Fruit fly (Drosophila melanogaster) whole organism, embryonic: ENCODE results near the gene Smvt.

ENCODE experiments used
- B-H2 ChIP-seq: fragments of 200-800 bp; sonication (Bioruptor generic); optimal IDR thresholded peaks from 2 replicates; lab custom pipeline; 2018; ENCODE audit warnings: missing biosample characterization, mild to moderate bottlenecking, missing genetic modification characterization
- BtbVII ChIP-seq: fragments of 200-800 bp; sonication (Bioruptor generic); optimal IDR thresholded peaks from 3 replicates; lab custom pipeline; 2017; ENCODE audit warnings: missing biosample characterization, mild to moderate bottlenecking, missing genetic modification characterization
- CG10565 ChIP-seq: fragments of 200-800 bp; sonication (Bioruptor generic); optimal IDR thresholded peaks from 3 replicates; lab custom pipeline; 2016; ENCODE audit warnings: missing biosample characterization, mild to moderate bottlenecking, missing genetic modification characterization
- CG11696 ChIP-seq: fragments of 200-800 bp; sonication (Bioruptor generic); IDR thresholded peaks from 2 replicates; pipeline ENCODE4 v1.3.6; 2022; ENCODE audit warnings: missing biosample characterization, missing genetic modification characterization
- CG12071 ChIP-seq: fragments of 200-800 bp; sonication (Bioruptor generic); optimal IDR thresholded peaks from 3 replicates; lab custom pipeline; 2018; ENCODE audit warnings: missing biosample characterization, mild to moderate bottlenecking, missing genetic modification characterization
- CG13296 ChIP-seq: fragments of 200-800 bp; sonication (Bioruptor generic); optimal IDR thresholded peaks from 3 replicates; lab custom pipeline; 2018; ENCODE audit warnings: missing biosample characterization, mild to moderate bottlenecking, missing genetic modification characterization
- CG14860 ChIP-seq: fragments of 200-800 bp; sonication (Bioruptor generic); IDR thresholded peaks from 3 replicates; pipeline ENCODE4 v1.3.6; 2022; ENCODE audit warnings: missing biosample characterization, missing genetic modification characterization; ENCODE audit not compliant: partially characterized antibody
- CG15011 ChIP-seq: fragments of 200-800 bp; sonication (Bioruptor generic); optimal IDR thresholded peaks from 3 replicates; lab custom pipeline; 2018; ENCODE audit warnings: missing biosample characterization, mild to moderate bottlenecking, missing genetic modification characterization
- CG15073 ChIP-seq: fragments of 200-800 bp; sonication (Bioruptor generic); optimal IDR thresholded peaks from 2 replicates; lab custom pipeline; 2016; ENCODE audit warnings: missing biosample characterization, missing genetic modification characterization
- CG1603 ChIP-seq: fragments of 200-800 bp; sonication (Bioruptor generic); optimal IDR thresholded peaks from 2 replicates; lab custom pipeline; 2019; ENCODE audit warnings: missing biosample characterization, mild to moderate bottlenecking, missing genetic modification characterization, moderate library complexity
- CG17328 ChIP-seq: fragments of 200-800 bp; sonication (Bioruptor generic); IDR thresholded peaks from 2 replicates; pipeline ENCODE4 v1.3.6; 2022; ENCODE audit warnings: missing biosample characterization, missing genetic modification characterization
- CG17829 ChIP-seq: fragments of 200-800 bp; optimal IDR thresholded peaks from 2 replicates; lab custom pipeline; 2019; ENCODE audit warnings: missing biosample characterization, mild to moderate bottlenecking, missing genetic modification characterization, moderate library complexity
- CG18599 ChIP-seq: fragments of 200-800 bp; sonication (Bioruptor generic); optimal IDR thresholded peaks from 3 replicates; lab custom pipeline; 2017; ENCODE audit warnings: missing biosample characterization, missing genetic modification characterization, mild to moderate bottlenecking, moderate library complexity, missing genetic modification reagents
- CG31388 ChIP-seq: fragments of 200-800 bp; sonication (Bioruptor generic); optimal IDR thresholded peaks from 2 replicates; lab custom pipeline; 2016; ENCODE audit warnings: missing biosample characterization, missing genetic modification characterization
- CG33557 ChIP-seq: fragments of 200-800 bp; sonication (Bioruptor generic); optimal IDR thresholded peaks from 2 replicates; lab custom pipeline; 2019; ENCODE audit warnings: missing biosample characterization, mild to moderate bottlenecking, missing genetic modification characterization, moderate library complexity
- CG3726 ChIP-seq: fragments of 200-800 bp; sonication (Bioruptor generic); IDR thresholded peaks from 3 replicates; pipeline ENCODE4, ENCODE4 v1.3.6; 2022; ENCODE audit warnings: missing biosample characterization, missing genetic modification characterization
- CG4730 ChIP-seq: fragments of 200-800 bp; sonication (Bioruptor generic); IDR thresholded peaks from 2 replicates; pipeline ENCODE4 v1.3.6; 2022; ENCODE audit warnings: missing biosample characterization, missing genetic modification characterization
- CG5245 ChIP-seq: fragments of 200-800 bp; sonication (Bioruptor generic); optimal IDR thresholded peaks from 3 replicates; lab custom pipeline; 2016; ENCODE audit warnings: missing biosample characterization, missing genetic modification characterization
- CG6254 ChIP-seq: fragments of 200-800 bp; sonication (Bioruptor generic); optimal IDR thresholded peaks from 3 replicates; lab custom pipeline; 2017; ENCODE audit warnings: mild to moderate bottlenecking, missing biosample characterization, missing genetic modification reagents, missing genetic modification characterization
- CG6791 ChIP-seq: fragments of 200-800 bp; sonication (Bioruptor generic); IDR thresholded peaks from 3 replicates; pipeline ENCODE4 v1.3.6; 2022; ENCODE audit warnings: missing biosample characterization, missing genetic modification characterization; ENCODE audit not compliant: partially characterized antibody
- CG7745 ChIP-seq: fragments of 200-800 bp; sonication (Bioruptor generic); optimal IDR thresholded peaks from 2 replicates; lab custom pipeline; 2018; ENCODE audit warnings: missing biosample characterization, mild to moderate bottlenecking, missing genetic modification characterization, moderate library complexity
- CG7786 ChIP-seq: fragments of 200-800 bp; sonication (Bioruptor generic); optimal IDR thresholded peaks from 2 replicates; lab custom pipeline; 2016; ENCODE audit warnings: missing biosample characterization, missing genetic modification characterization
- CG7987 ChIP-seq: fragments of 200-800 bp; sonication (Bioruptor generic); optimal IDR thresholded peaks from 2 replicates; lab custom pipeline; 2018; ENCODE audit warnings: missing biosample characterization, mild to moderate bottlenecking, missing genetic modification characterization, moderate library complexity
- CG8281 ChIP-seq: fragments of 200-800 bp; sonication (Bioruptor generic); optimal IDR thresholded peaks from 2 replicates; lab custom pipeline; 2018; ENCODE audit warnings: missing biosample characterization, mild to moderate bottlenecking, missing genetic modification characterization, moderate library complexity
- CG9876 ChIP-seq: fragments of 200-800 bp; sonication (Bioruptor generic); optimal IDR thresholded peaks from 2 replicates; lab custom pipeline; 2016; ENCODE audit warnings: missing biosample characterization, missing genetic modification characterization
- H15 ChIP-seq: fragments of 200-800 bp; sonication (Bioruptor generic); IDR thresholded peaks from 3 replicates; pipeline ENCODE4 v1.3.6; 2022; ENCODE audit warnings: missing biosample characterization, missing genetic modification characterization
- Hey ChIP-seq: fragments of 200-800 bp; sonication (Bioruptor generic); optimal IDR thresholded peaks from 3 replicates; lab custom pipeline; 2018; ENCODE audit warnings: missing biosample characterization, mild to moderate bottlenecking, missing genetic modification characterization
- HmgD ChIP-seq: fragments of 200-800 bp; sonication (Bioruptor generic); optimal IDR thresholded peaks from 3 replicates; lab custom pipeline; 2016; ENCODE audit warnings: missing biosample characterization, missing genetic modification characterization
- Mes4 ChIP-seq: fragments of 200-800 bp; sonication (Bioruptor generic); optimal IDR thresholded peaks from 2 replicates; lab custom pipeline; 2016; ENCODE audit warnings: missing biosample characterization, missing genetic modification characterization
- Mrtf ChIP-seq: fragments of 200-800 bp; sonication (Bioruptor generic); IDR thresholded peaks from 3 replicates; pipeline ENCODE4 v1.3.6; 2022; ENCODE audit warnings: missing biosample characterization, missing genetic modification characterization
- Neu2 ChIP-seq: fragments of 200-800 bp; sonication (Bioruptor generic); optimal IDR thresholded peaks from 3 replicates; lab custom pipeline; 2016; ENCODE audit warnings: missing biosample characterization, missing genetic modification characterization, borderline replicate concordance
- Ravus ChIP-seq: fragments of 200-800 bp; sonication (Bioruptor generic); IDR thresholded peaks from 2 replicates; pipeline ENCODE4 v1.3.6; 2022; ENCODE audit warnings: missing biosample characterization, missing genetic modification characterization
- ato ChIP-seq: fragments of 200-800 bp; sonication (Bioruptor generic); IDR thresholded peaks from 2 replicates; pipeline ENCODE4 v1.3.6; 2022; ENCODE audit warnings: missing biosample characterization, missing genetic modification characterization; ENCODE audit not compliant: partially characterized antibody
- br ChIP-seq: fragments of >200 bp; optimal IDR thresholded peaks from 2 replicates; lab custom pipeline; 2017
- cad ChIP-seq: fragments of >200 bp; optimal IDR thresholded peaks from 2 replicates; lab custom pipeline; 2017; ENCODE audit warnings: missing biosample characterization, missing genetic modification characterization
- crol ChIP-seq: fragments of 200-800 bp; sonication (Bioruptor generic); IDR thresholded peaks from 2 replicates; pipeline ENCODE4 v1.3.6; 2022; ENCODE audit warnings: missing biosample characterization, missing genetic modification characterization
- dpn ChIP-seq, 2 experiments: fragments of 200-800 bp; sonication (Bioruptor generic); optimal IDR thresholded peaks; 3 replicates each; lab custom pipeline; 2016; ENCODE audit warnings: missing biosample characterization in 2 of 2, missing genetic modification characterization in 2 of 2
- fd3F ChIP-seq: fragments of 200-800 bp; sonication (Bioruptor generic); optimal IDR thresholded peaks from 2 replicates; lab custom pipeline; 2018; ENCODE audit warnings: missing biosample characterization, mild to moderate bottlenecking, missing genetic modification characterization, moderate library complexity
- gem ChIP-seq: fragments of 200-800 bp; sonication (Bioruptor generic); optimal IDR thresholded peaks from 2 replicates; lab custom pipeline; 2019; ENCODE audit warnings: missing biosample characterization, mild to moderate bottlenecking, missing genetic modification characterization, moderate library complexity
- her ChIP-seq: fragments of 200-800 bp; sonication (Bioruptor generic); optimal IDR thresholded peaks from 2 replicates; lab custom pipeline; 2016; ENCODE audit warnings: missing biosample characterization, missing genetic modification characterization
- insv ChIP-seq, 2 experiments: fragments of 200-800 bp; sonication (Bioruptor generic); optimal IDR thresholded peaks; 3 replicates each; lab custom pipeline; 2016 to 2018; ENCODE audit warnings: missing biosample characterization in 2 of 2, missing genetic modification characterization in 2 of 2
- pros ChIP-seq: fragments of 200-800 bp; sonication (Bioruptor generic); optimal IDR thresholded peaks from 3 replicates; lab custom pipeline; 2019; ENCODE audit warnings: missing biosample characterization, mild to moderate bottlenecking, missing genetic modification characterization, moderate library complexity
- ro ChIP-seq: fragments of 200-800 bp; sonication (Bioruptor generic); IDR thresholded peaks from 2 replicates; pipeline ENCODE4 v1.3.6; 2022; ENCODE audit warnings: missing biosample characterization, missing genetic modification characterization
- scrt ChIP-seq: fragments of 200-800 bp; sonication (Bioruptor generic); optimal IDR thresholded peaks from 2 replicates; lab custom pipeline; 2018; ENCODE audit warnings: missing biosample characterization, mild to moderate bottlenecking, missing genetic modification characterization, moderate library complexity
- ssp ChIP-seq: fragments of 200-800 bp; sonication (Bioruptor generic); IDR thresholded peaks from 2 replicates; pipeline ENCODE4 v1.3.6; 2022; ENCODE audit warnings: missing biosample characterization, missing genetic modification characterization
- tin ChIP-seq: fragments of 200-800 bp; sonication (Bioruptor generic); optimal IDR thresholded peaks from 3 replicates; lab custom pipeline; 2016; ENCODE audit warnings: missing biosample characterization, missing genetic modification characterization
- toy ChIP-seq: fragments of 200-800 bp; sonication (Bioruptor generic); IDR thresholded peaks from 2 replicates; pipeline ENCODE4 v1.3.6; 2022; ENCODE audit warnings: missing biosample characterization, missing genetic modification characterization
- tup ChIP-seq: fragments of 200-800 bp; sonication (Bioruptor generic); optimal IDR thresholded peaks from 2 replicates; lab custom pipeline; 2016; ENCODE audit warnings: missing biosample characterization, mild to moderate bottlenecking, missing genetic modification characterization, moderate library complexity
- vfl ChIP-seq: fragments of 200-800 bp; sonication (Bioruptor generic); optimal IDR thresholded peaks from 2 replicates; lab custom pipeline; 2016; ENCODE audit warnings: missing biosample characterization, missing genetic modification characterization
- zen2 ChIP-seq: fragments of 200-800 bp; sonication (Bioruptor generic); IDR thresholded peaks from 3 replicates; pipeline ENCODE4 v1.3.6; 2022; ENCODE audit warnings: missing biosample characterization, missing genetic modification characterization; ENCODE audit not compliant: partially characterized antibody
- zf30C ChIP-seq: fragments of 200-800 bp; sonication (Bioruptor generic); optimal IDR thresholded peaks from 3 replicates; lab custom pipeline; 2018; ENCODE audit warnings: missing biosample characterization, mild to moderate bottlenecking, missing genetic modification characterization
- zfh2 ChIP-seq: fragments of 200-800 bp; sonication (Bioruptor generic); optimal IDR thresholded peaks from 2 replicates; lab custom pipeline; 2016; ENCODE audit warnings: missing biosample characterization, missing genetic modification characterization

Gene Smvt

dm6 chr3R:31712585-31712984 lies 48.8 kb downstream of the Smvt start (continued):
- TF ChIP-seq Mes4 (GFP tag; lab: Kevin White, UChicago) (no peak), CG18599 (no peak), HmgD (GFP tag; lab: Kevin White, UChicago) (no peak), her (GFP tag; lab: Kevin White, UChicago) (no peak), vfl (GFP tag; lab: Kevin White, UChicago) (no peak), CG8281 (no peak), CG17328 (GFP tag; lab: Robert Waterston, UW) (peak; percentile 30; the same call in 1 of the 2 replicates), toy (no peak), CG17829 (no peak), ssp (no peak), CG6791 (GFP tag; lab: Robert Waterston, UW) (0 out of 3 replicates have a peak, but pooled peaks have one; percentile 5), zfh2 (GFP tag; lab: Kevin White, UChicago) (no peak), CG4730 (GFP tag; lab: Robert Waterston, UW) (no peak), CG3726 (GFP tag; lab: Robert Waterston, UW) (no peak), ato (GFP tag; lab: Robert Waterston, UW) (no peak), CG14860 (GFP tag; lab: Robert Waterston, UW) (no peak), BtbVII (GFP tag; lab: Kevin White, UChicago) (no peak), ro (GFP tag; lab: Robert Waterston, UW) (no peak), B-H2 (GFP tag; lab: Kevin White, UChicago) (no peak), CG31388 (GFP tag; lab: Kevin White, UChicago) (no peak), CG5245 (GFP tag; lab: Kevin White, UChicago) (no peak), gem (tag; lab: Kevin White, UChicago) (peak; percentile 44), Hey (tag; lab: Kevin White, UChicago) (no peak), CG1603 (tag; lab: Kevin White, UChicago) (peak; percentile 58), pros (no peak), fd3F (no peak), CG7786 (GFP tag; lab: Kevin White, UChicago) (no peak), CG7745 (no peak), zf30C (GFP tag; lab: Kevin White, UChicago) (peak; percentile 73), H15 (GFP tag; lab: Robert Waterston, UW) (peak; percentile 36; the same call in 1 of the 3 replicates), cad (no peak), zen2 (GFP tag; lab: Robert Waterston, UW) (no peak), CG15011 (GFP tag; lab: Kevin White, UChicago) (no peak), crol (GFP tag; lab: Robert Waterston, UW) (no peak), br (lab: Kevin White, UChicago) (no peak), CG7987 (no peak), CG10565 (GFP tag; lab: Kevin White, UChicago) (no peak), CG11696 (GFP tag; lab: Robert Waterston, UW) (0 out of 2 replicates have a peak, but pooled peaks have one; percentile 6), Neu2 (GFP tag; lab: Kevin White, UChicago) (no peak), tin (GFP tag; lab: Kevin White, UChicago) (peak; percentile 9), CG15073 (GFP tag; lab: Kevin White, UChicago) (no peak), Ravus (GFP tag; lab: Robert Waterston, UW) (no peak), CG12071 (no peak), CG33557 (GFP tag; lab: Kevin White, UChicago) (peak; percentile 20), CG13296 (GFP tag; lab: Kevin White, UChicago) (no peak), CG6254 (peak; percentile 8), insv (GFP tag; optimal IDR thresholded peaks at IDR 0.05; lab: Kevin White, UChicago) (no peak), scrt (no peak), Mrtf (GFP tag; lab: Robert Waterston, UW) (no peak), tup (GFP tag; lab: Kevin White, UChicago) (no peak), dpn (GFP tag; optimal IDR thresholded peaks at IDR 0.05; lab: Kevin White, UChicago) (no peak), CG9876 (GFP tag; lab: Kevin White, UChicago) (no peak)
